Fruit fly (Drosophila melanogaster) whole organism, wandering third instar larva: ENCODE results near the gene KaiR1D.

Source experiments
- Abd-B ChIP-seq: fragments of >200 bp; optimal IDR thresholded peaks from 2 replicates; lab custom pipeline; 2017; ENCODE audit warnings: missing biosample characterization, missing genetic modification characterization
- CG32264 ChIP-seq: fragments of 200-800 bp; sonication (Bioruptor generic); optimal IDR thresholded peaks from 2 replicates; lab custom pipeline; 2016; ENCODE audit warnings: missing biosample characterization, missing genetic modification characterization
- CG9705 ChIP-seq: fragments of 200-800 bp; sonication (Bioruptor generic); optimal IDR thresholded peaks from 2 replicates; lab custom pipeline; 2018; ENCODE audit warnings: missing biosample characterization, mild to moderate bottlenecking, missing genetic modification characterization
- CrebA ChIP-seq: fragments of 200-800 bp; sonication (Bioruptor generic); optimal IDR thresholded peaks from 2 replicates; lab custom pipeline; 2016; ENCODE audit warnings: missing biosample characterization, mild to moderate bottlenecking, missing genetic modification characterization, borderline replicate concordance
- Dfd ChIP-seq: fragments of >200 bp; optimal IDR thresholded peaks from 2 replicates; lab custom pipeline; 2017; ENCODE audit warnings: missing biosample characterization, missing genetic modification characterization
- Dif ChIP-seq: fragments of 200-275, 200-300 bp; sonication (Bioruptor generic); optimal IDR thresholded peaks from 2 replicates; lab custom pipeline; 2018; ENCODE audit warnings: missing biosample characterization, missing genetic modification characterization; ENCODE audit not compliant: partially characterized antibody
- GATAd ChIP-seq: sonication (Bioruptor generic); optimal IDR thresholded peaks from 2 replicates; lab custom pipeline; 2016; ENCODE audit warnings: missing biosample characterization, missing genetic modification characterization
- HLH106 ChIP-seq: fragments of 200-800 bp; optimal IDR thresholded peaks from 3 replicates; lab custom pipeline; 2019; ENCODE audit warnings: missing biosample characterization, mild to moderate bottlenecking, missing genetic modification characterization, moderate library complexity
- Hnf4 ChIP-seq: fragments of 200-800 bp; sonication (Bioruptor generic); optimal IDR thresholded peaks from 2 replicates; lab custom pipeline; 2016; ENCODE audit warnings: missing biosample characterization, mild to moderate bottlenecking, missing genetic modification characterization
- Hr78 ChIP-seq: fragments of >200 bp; optimal IDR thresholded peaks from 2 replicates; lab custom pipeline; 2017; ENCODE audit warnings: missing biosample characterization, missing genetic modification characterization
- Hr83 ChIP-seq: fragments of 200-300 bp; sonication (Bioruptor generic); optimal IDR thresholded peaks from 2 replicates; lab custom pipeline; 2016; ENCODE audit warnings: missing biosample characterization, mild to moderate bottlenecking, missing genetic modification characterization, moderate library complexity; ENCODE audit not compliant: poor library complexity, severe bottlenecking
- Jra ChIP-seq: sonication (Bioruptor generic); optimal IDR thresholded peaks from 2 replicates; lab custom pipeline; 2016; ENCODE audit warnings: missing biosample characterization, missing genetic modification characterization
- Mio ChIP-seq: sonication (Bioruptor generic); optimal IDR thresholded peaks from 2 replicates; lab custom pipeline; 2016; ENCODE audit warnings: missing biosample characterization, missing genetic modification characterization
- Myc ChIP-seq: fragments of >200 bp; optimal IDR thresholded peaks from 2 replicates; lab custom pipeline; 2017
- N ChIP-seq: fragments of >200 bp; optimal IDR thresholded peaks from 2 replicates; lab custom pipeline; 2018; ENCODE audit warnings: missing biosample characterization, missing external identifiers, missing genetic modification characterization
- OdsH ChIP-seq: fragments of 200-800 bp; sonication (Bioruptor generic); optimal IDR thresholded peaks from 2 replicates; lab custom pipeline; 2016; ENCODE audit warnings: missing biosample characterization, mild to moderate bottlenecking, missing genetic modification characterization
- Rel ChIP-seq, 2 experiments: fragments of 200-800 bp; sonication (Bioruptor generic) in 1 of 2; optimal IDR thresholded peaks; 2 replicates in 1 of 2; 3 replicates in 1 of 2; lab custom pipeline; 2016 to 2019; ENCODE audit warnings: mild to moderate bottlenecking in 2 of 2, missing biosample characterization in 2 of 2, missing genetic modification characterization in 2 of 2, moderate library complexity in 1 of 2
- Sp1 ChIP-seq: fragments of 200-800 bp; sonication (Bioruptor generic); optimal IDR thresholded peaks from 3 replicates; lab custom pipeline; 2019; ENCODE audit warnings: missing biosample characterization, mild to moderate bottlenecking, missing genetic modification characterization, moderate library complexity
- Vsx2 ChIP-seq: fragments of 200-300, 225-300 bp; sonication (Bioruptor generic); optimal IDR thresholded peaks from 2 replicates; lab custom pipeline; 2018; ENCODE audit warnings: missing biosample characterization, missing genetic modification characterization; ENCODE audit not compliant: partially characterized antibody
- br ChIP-seq: fragments of 200-800 bp; sonication (Bioruptor generic); optimal IDR thresholded peaks from 2 replicates; lab custom pipeline; 2016; ENCODE audit warnings: missing biosample characterization, missing genetic modification characterization
- brk ChIP-seq: fragments of 200-800 bp; sonication (Bioruptor generic); optimal IDR thresholded peaks from 2 replicates; lab custom pipeline; 2016; ENCODE audit warnings: missing biosample characterization, mild to moderate bottlenecking, missing genetic modification characterization
- dl ChIP-seq, 2 experiments: fragments of 175-275, 200-275 bp in 1 of 2; fragments of 200-275 bp in 1 of 2; sonication (Bioruptor generic); optimal IDR thresholded peaks; lab custom pipeline; 2018; ENCODE audit warnings: mild to moderate bottlenecking in 2 of 2, missing biosample characterization in 2 of 2, missing genetic modification characterization in 2 of 2, moderate library complexity in 2 of 2; ENCODE audit not compliant: partially characterized antibody in 2 of 2, insufficient read depth in 1 of 2
- dmrt93B ChIP-seq: fragments of 200-800 bp; sonication (Bioruptor generic); optimal IDR thresholded peaks from 2 replicates; lab custom pipeline; 2018; ENCODE audit warnings: missing biosample characterization, mild to moderate bottlenecking, missing genetic modification characterization
- dsf ChIP-seq: sonication (Bioruptor generic); optimal IDR thresholded peaks from 2 replicates; lab custom pipeline; 2016; ENCODE audit warnings: missing biosample characterization, missing genetic modification characterization, borderline replicate concordance
- ey ChIP-seq: fragments of 200-800 bp; sonication (Bioruptor generic); optimal IDR thresholded peaks from 2 replicates; lab custom pipeline; 2016; ENCODE audit warnings: missing biosample characterization, missing genetic modification characterization
- fru ChIP-seq: fragments of 200-800 bp; sonication (Bioruptor generic); optimal IDR thresholded peaks from 3 replicates; lab custom pipeline; 2016; ENCODE audit warnings: missing biosample characterization, mild to moderate bottlenecking, missing genetic modification characterization
- h ChIP-seq: fragments of 200-800 bp; sonication (Bioruptor generic); optimal IDR thresholded peaks from 3 replicates; lab custom pipeline; 2016; ENCODE audit warnings: missing biosample characterization, mild to moderate bottlenecking, missing genetic modification characterization
- jim ChIP-seq: fragments of 175-275, 200-325 bp; sonication (Bioruptor generic); optimal IDR thresholded peaks from 2 replicates; lab custom pipeline; 2016; ENCODE audit warnings: missing biosample characterization, mild to moderate bottlenecking, missing genetic modification characterization
- lola ChIP-seq: fragments of >200 bp; optimal IDR thresholded peaks from 2 replicates; lab custom pipeline; 2017; ENCODE audit warnings: missing biosample characterization, missing genetic modification characterization
- pan ChIP-seq: fragments of >200 bp; optimal IDR thresholded peaks from 2 replicates; lab custom pipeline; 2017
- psq ChIP-seq: fragments of 200-800 bp; sonication (Bioruptor generic); optimal IDR thresholded peaks from 3 replicates; lab custom pipeline; 2017; ENCODE audit warnings: missing biosample characterization, mild to moderate bottlenecking, missing genetic modification characterization, moderate library complexity
- rgr ChIP-seq: fragments of 200-800 bp; sonication (Bioruptor generic); optimal IDR thresholded peaks from 3 replicates; lab custom pipeline; 2016; ENCODE audit warnings: missing biosample characterization, mild to moderate bottlenecking, missing genetic modification characterization
- sage ChIP-seq: fragments of 200-800 bp; sonication (Bioruptor generic); optimal IDR thresholded peaks from 2 replicates; lab custom pipeline; 2016; ENCODE audit warnings: missing biosample characterization, mild to moderate bottlenecking, missing genetic modification characterization
- sv ChIP-seq: fragments of 200-800 bp; sonication (Bioruptor generic); optimal IDR thresholded peaks from 3 replicates; lab custom pipeline; 2016; ENCODE audit warnings: missing biosample characterization, missing genetic modification characterization
- tai ChIP-seq: sonication (Bioruptor generic); optimal IDR thresholded peaks from 2 replicates; lab custom pipeline; 2016; ENCODE audit warnings: missing biosample characterization, missing genetic modification characterization
- usp ChIP-seq: fragments of >200 bp; optimal IDR thresholded peaks from 2 replicates; lab custom pipeline; 2017; ENCODE audit warnings: missing biosample characterization, missing genetic modification characterization
- woc ChIP-seq: sonication (Bioruptor generic); optimal IDR thresholded peaks from 2 replicates; lab custom pipeline; 2016; ENCODE audit warnings: missing biosample characterization, mild to moderate bottlenecking, missing genetic modification characterization

Gene KaiR1D

DNA sequence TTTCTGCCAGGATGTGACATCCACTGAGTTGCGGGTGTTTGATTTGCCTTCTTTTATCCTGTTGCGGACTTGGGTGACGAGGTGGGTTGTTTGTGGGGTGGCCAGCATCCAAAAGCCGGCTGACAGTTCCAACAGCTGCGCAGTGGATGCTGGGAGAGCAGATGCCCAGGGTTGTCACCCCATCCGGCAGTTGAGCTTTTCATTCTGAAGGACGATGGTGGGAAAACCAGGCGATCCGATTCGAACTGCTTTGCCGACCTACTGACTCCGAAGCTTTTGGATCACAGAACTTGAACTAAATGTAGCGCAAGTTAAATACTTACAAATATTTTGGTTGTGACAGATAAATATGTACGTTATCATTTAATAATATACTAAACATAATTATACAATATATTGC is at the start of gene KaiR1D:
Gene KaiR1D (minus strand): TSS at position 28 of the 400 bp plus-strand sequence.
- no peak for TF ChIP-seq GATAd (GFP tag; lab: Kevin White, UChicago)
- no peak for TF ChIP-seq OdsH (GFP tag; lab: Kevin White, UChicago)
- no peak for TF ChIP-seq ey (GFP tag; lab: Kevin White, UChicago)
- TF ChIP-seq dsf (GFP tag; lab: Kevin White, UChicago): no peak
- no peak for TF ChIP-seq dmrt93B (GFP tag; lab: Kevin White, UChicago)
- TF ChIP-seq h: no peak
- no peak for TF ChIP-seq br (GFP tag; lab: Kevin White, UChicago)
- TF ChIP-seq Mio (GFP tag; lab: Kevin White, UChicago): no peak
- TF ChIP-seq woc (GFP tag; lab: Kevin White, UChicago): no peak
- no peak for TF ChIP-seq fru
- no peak for TF ChIP-seq Vsx2
- TF ChIP-seq sage: no peak
- TF ChIP-seq Dif (GFP tag; lab: Kevin White, UChicago): no peak
- TF ChIP-seq lola: no peak
- TF ChIP-seq rgr (GFP tag; lab: Kevin White, UChicago): no peak
- TF ChIP-seq N (GFP tag; lab: Kevin White, UChicago): no peak
- TF ChIP-seq CrebA (GFP tag; lab: Kevin White, UChicago): no peak
- TF ChIP-seq Hnf4 (GFP tag; lab: Kevin White, UChicago): no peak
- TF ChIP-seq, all 38 proteins: peak for 0

DNA sequence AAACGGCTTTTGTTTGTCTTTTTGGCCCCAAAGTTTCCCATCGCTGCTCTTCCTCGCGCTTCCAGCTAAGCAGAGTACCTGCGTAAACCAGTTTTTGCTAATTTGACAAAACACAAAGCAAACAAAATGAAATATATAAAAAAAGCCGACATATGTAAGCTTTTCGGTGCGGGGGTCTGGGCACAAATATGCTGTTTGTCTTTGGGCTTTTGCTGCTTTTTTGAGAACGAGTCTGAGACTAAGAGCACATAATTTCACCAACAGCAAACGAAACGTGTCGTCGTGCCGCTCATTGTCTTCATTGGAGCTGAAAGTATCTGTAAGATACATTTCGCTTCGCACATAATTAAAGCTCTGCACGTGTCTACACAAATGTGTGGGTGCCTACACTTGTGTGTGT is 49.8 kb upstream of the KaiR1D start:
- no peak for TF ChIP-seq h
- no peak for TF ChIP-seq usp
- TF ChIP-seq CG9705 (GFP tag; lab: Kevin White, UChicago): no peak
- no peak for TF ChIP-seq HLH106
- TF ChIP-seq Mio (GFP tag; lab: Kevin White, UChicago): no peak
- TF ChIP-seq jim (GFP tag; lab: Kevin White, UChicago): peak; percentile 37
- no peak for TF ChIP-seq fru
- TF ChIP-seq Myc: no peak
- no peak for TF ChIP-seq sv (GFP tag; lab: Kevin White, UChicago)
- no peak for TF ChIP-seq br (GFP tag; lab: Kevin White, UChicago)
- TF ChIP-seq Vsx2: peak; percentile 7
- no peak for TF ChIP-seq Sp1 (GFP tag; lab: Kevin White, UChicago)
- TF ChIP-seq CrebA (GFP tag; lab: Kevin White, UChicago): peak; percentile 38
- TF ChIP-seq Dfd: no peak
- no peak for TF ChIP-seq GATAd (GFP tag; lab: Kevin White, UChicago)
- TF ChIP-seq Rel (GFP tag; optimal IDR thresholded peaks at IDR 0.05; lab: Kevin White, UChicago): no peak
- TF ChIP-seq Rel (tag; optimal IDR thresholded peaks at IDR 0.05; lab: Kevin White, UChicago): no peak
- TF ChIP-seq dl (GFP tag; optimal IDR thresholded peaks at IDR 0.05; lab: Kevin White, UChicago; ENCODE audit: insufficient read depth in 1 of 2, partially characterized antibody in 2 of 2): peak in 1 of 2 experiments; percentile 23
- TF ChIP-seq Dif (GFP tag; lab: Kevin White, UChicago): peak; percentile 7
- no peak for TF ChIP-seq dsf (GFP tag; lab: Kevin White, UChicago)
- TF ChIP-seq Hr78 (GFP tag; lab: Kevin White, UChicago): no peak
- TF ChIP-seq brk (GFP tag; lab: Kevin White, UChicago): no peak
- no peak for TF ChIP-seq ey (GFP tag; lab: Kevin White, UChicago)
- no peak for TF ChIP-seq rgr (GFP tag; lab: Kevin White, UChicago)
- TF ChIP-seq sage: no peak
- TF ChIP-seq CG32264 (GFP tag; lab: Kevin White, UChicago): no peak
- no peak for TF ChIP-seq pan (lab: Kevin White, UChicago)
- no peak for TF ChIP-seq lola
- no peak for TF ChIP-seq woc (GFP tag; lab: Kevin White, UChicago)
- TF ChIP-seq dmrt93B (GFP tag; lab: Kevin White, UChicago): no peak
- peak; percentile 31 for TF ChIP-seq OdsH (GFP tag; lab: Kevin White, UChicago)
- TF ChIP-seq psq (GFP tag; lab: Kevin White, UChicago): peak; percentile 12
- TF ChIP-seq N (GFP tag; lab: Kevin White, UChicago): no peak
- TF ChIP-seq Hr83 (GFP tag; lab: Kevin White, UChicago): no peak
- TF ChIP-seq, all 38 proteins: peak for 7

DNA sequence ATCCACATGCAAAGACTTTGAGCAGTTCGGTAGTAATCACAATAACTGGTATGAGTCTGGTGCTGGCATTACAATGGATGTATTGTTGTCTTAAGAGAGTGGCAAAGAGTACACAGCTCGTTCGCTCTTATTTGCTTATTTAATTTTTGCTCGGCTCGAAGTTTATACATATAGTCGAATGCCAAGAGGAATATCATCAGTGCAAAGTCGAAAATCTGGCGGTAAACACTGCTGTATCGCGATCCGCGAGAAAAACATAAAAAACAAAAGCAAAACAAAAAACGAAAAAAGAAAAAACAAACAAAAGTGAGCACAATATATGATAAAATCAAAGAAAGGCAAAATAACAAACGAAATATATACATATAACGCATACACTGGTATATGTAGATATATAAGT is 48.1 kb upstream of the KaiR1D start, which contains the start of gene hdly:
Gene hdly (plus strand): TSS at position 194 of the 400 bp plus-strand sequence.
- TF ChIP-seq lola: no peak
- TF ChIP-seq OdsH (GFP tag; lab: Kevin White, UChicago): peak; percentile 48
- no peak for TF ChIP-seq Vsx2
- TF ChIP-seq Hr83 (GFP tag; lab: Kevin White, UChicago): peak; percentile 85
- peak; percentile 86 for TF ChIP-seq sage
- TF ChIP-seq h: peak; percentile 64
- TF ChIP-seq usp: no peak
- TF ChIP-seq dsf (GFP tag; lab: Kevin White, UChicago): peak; percentile 45
- TF ChIP-seq Mio (GFP tag; lab: Kevin White, UChicago): no peak
- TF ChIP-seq Dfd: no peak
- TF ChIP-seq Jra: peak; percentile 66
- TF ChIP-seq Myc: no peak
- no peak for TF ChIP-seq Hr78 (GFP tag; lab: Kevin White, UChicago)
- TF ChIP-seq Rel (GFP tag; optimal IDR thresholded peaks at IDR 0.05; lab: Kevin White, UChicago): peak; percentile 89
- TF ChIP-seq Rel (tag; optimal IDR thresholded peaks at IDR 0.05; lab: Kevin White, UChicago): peak; percentile 75
- TF ChIP-seq jim (GFP tag; lab: Kevin White, UChicago): peak; percentile 91
- TF ChIP-seq CG9705 (GFP tag; lab: Kevin White, UChicago): peak; percentile 79
- peak; percentile 63 for TF ChIP-seq psq (GFP tag; lab: Kevin White, UChicago)
- TF ChIP-seq dmrt93B (GFP tag; lab: Kevin White, UChicago): peak; percentile 59
- peak in 1 of 2 experiments; percentile 62 for TF ChIP-seq dl (GFP tag; optimal IDR thresholded peaks at IDR 0.05; lab: Kevin White, UChicago; ENCODE audit: insufficient read depth in 1 of 2, partially characterized antibody in 2 of 2)
- TF ChIP-seq brk (GFP tag; lab: Kevin White, UChicago): peak; percentile 77
- no peak for TF ChIP-seq ey (GFP tag; lab: Kevin White, UChicago)
- TF ChIP-seq CrebA (GFP tag; lab: Kevin White, UChicago): peak; percentile 94
- TF ChIP-seq Dif (GFP tag; lab: Kevin White, UChicago): no peak
- TF ChIP-seq GATAd (GFP tag; lab: Kevin White, UChicago): no peak
- peak; percentile 64 for TF ChIP-seq br (GFP tag; lab: Kevin White, UChicago)
- no peak for TF ChIP-seq N (GFP tag; lab: Kevin White, UChicago)
- TF ChIP-seq pan (lab: Kevin White, UChicago): no peak
- TF ChIP-seq rgr (GFP tag; lab: Kevin White, UChicago): peak; percentile 70
- TF ChIP-seq Abd-B (GFP tag; lab: Kevin White, UChicago): no peak
- TF ChIP-seq woc (GFP tag; lab: Kevin White, UChicago): peak; percentile 5
- peak; percentile 72 for TF ChIP-seq HLH106
- TF ChIP-seq CG32264 (GFP tag; lab: Kevin White, UChicago): peak; percentile 53
- TF ChIP-seq tai (GFP tag; lab: Kevin White, UChicago): peak; percentile 3
